Fruit fly (Drosophila melanogaster) whole organism, embryonic: ENCODE data around the gene CG43672.

Experiments used
- Atf6 ChIP-seq: fragments of 200-800 bp; sonication (Bioruptor generic); IDR thresholded peaks from 2 replicates; pipeline ENCODE4 v1.3.6; 2022; ENCODE audit warnings: missing biosample characterization, missing genetic modification characterization
- Blimp-1 ChIP-seq: fragments of 200-800 bp; sonication (Bioruptor generic); optimal IDR thresholded peaks from 3 replicates; lab custom pipeline; 2018; ENCODE audit warnings: missing biosample characterization, missing genetic modification characterization, mild to moderate bottlenecking, moderate library complexity, missing genetic modification reagents
- C15 ChIP-seq: fragments of 200-800 bp; sonication (Bioruptor generic); IDR thresholded peaks from 3 replicates; pipeline ENCODE4 v1.3.6; 2022; ENCODE audit warnings: missing biosample characterization, missing genetic modification characterization
- CG10147 ChIP-seq: fragments of 200-800 bp; sonication (Bioruptor generic); optimal IDR thresholded peaks from 2 replicates; lab custom pipeline; 2019; ENCODE audit warnings: missing biosample characterization, mild to moderate bottlenecking, missing genetic modification characterization, moderate library complexity
- CG10321 ChIP-seq: fragments of 200-800 bp; sonication (Bioruptor generic); IDR thresholded peaks from 2 replicates; pipeline ENCODE4 v1.3.6; 2022; ENCODE audit warnings: missing biosample characterization, missing genetic modification characterization
- CG10462 ChIP-seq: fragments of 200-800 bp; sonication (Bioruptor generic); optimal IDR thresholded peaks from 2 replicates; lab custom pipeline; 2016; ENCODE audit warnings: missing biosample characterization, missing genetic modification characterization
- CG11560 ChIP-seq: fragments of 200-800 bp; sonication (Bioruptor generic); IDR thresholded peaks from 3 replicates; pipeline ENCODE4 v1.3.6; 2022; ENCODE audit warnings: missing biosample characterization, missing genetic modification characterization
- CG11723 ChIP-seq: fragments of 200-800 bp; sonication (Bioruptor generic); optimal IDR thresholded peaks from 2 replicates; lab custom pipeline; 2017; ENCODE audit warnings: missing biosample characterization, mild to moderate bottlenecking, missing genetic modification characterization
- CG13287 ChIP-seq: fragments of 200-800 bp; sonication (Bioruptor generic); IDR thresholded peaks from 2 replicates; pipeline ENCODE4 v1.3.6; 2022; ENCODE audit warnings: missing biosample characterization, missing genetic modification characterization; ENCODE audit not compliant: partially characterized antibody
- CG2129 ChIP-seq: fragments of 200-800 bp; sonication (Bioruptor generic); IDR thresholded peaks from 2 replicates; pipeline ENCODE4 v1.3.6; 2022; ENCODE audit warnings: missing biosample characterization, missing genetic modification characterization; ENCODE audit not compliant: partially characterized antibody
- CG3065 ChIP-seq: fragments of 200-800 bp; sonication (Bioruptor generic); optimal IDR thresholded peaks from 2 replicates; lab custom pipeline; 2016; ENCODE audit warnings: missing biosample characterization, missing genetic modification characterization
- CG3163 ChIP-seq: fragments of 200-800 bp; sonication (Bioruptor generic); optimal IDR thresholded peaks from 3 replicates; lab custom pipeline; 2016; ENCODE audit warnings: missing biosample characterization, missing genetic modification characterization
- CG3847 ChIP-seq: fragments of 200-800 bp; sonication (Bioruptor generic); IDR thresholded peaks from 2 replicates; pipeline ENCODE4 v1.3.6; 2022; ENCODE audit warnings: missing biosample characterization, missing genetic modification characterization
- CG4707 ChIP-seq: fragments of 200-800 bp; sonication (Bioruptor generic); optimal IDR thresholded peaks from 2 replicates; lab custom pipeline; 2018; ENCODE audit warnings: missing biosample characterization, mild to moderate bottlenecking, missing genetic modification characterization, moderate library complexity
- CG7271 ChIP-seq: fragments of 200-800 bp; sonication (Bioruptor generic); optimal IDR thresholded peaks from 2 replicates; lab custom pipeline; 2018; ENCODE audit warnings: missing biosample characterization, mild to moderate bottlenecking, missing genetic modification characterization, moderate library complexity
- CG8944 ChIP-seq: fragments of 200-800 bp; sonication (Bioruptor generic); optimal IDR thresholded peaks from 3 replicates; lab custom pipeline; 2016; ENCODE audit warnings: missing biosample characterization, missing genetic modification characterization
- Camta ChIP-seq: fragments of 200-800 bp; sonication (Bioruptor generic); optimal IDR thresholded peaks from 2 replicates; lab custom pipeline; 2016; ENCODE audit warnings: missing biosample characterization, missing genetic modification characterization
- CrebB ChIP-seq: fragments of 200-800 bp; sonication (Bioruptor generic); optimal IDR thresholded peaks from 3 replicates; lab custom pipeline; 2018; ENCODE audit warnings: missing biosample characterization, mild to moderate bottlenecking, missing genetic modification characterization
- Eip74EF ChIP-seq, 2 experiments: fragments of 200-800 bp in 1 of 2; fragments of >200 bp in 1 of 2; sonication (Bioruptor generic) in 1 of 2; optimal IDR thresholded peaks; 2 replicates each; lab custom pipeline; 2017 to 2019; ENCODE audit warnings: missing biosample characterization in 2 of 2, missing genetic modification characterization in 2 of 2, mild to moderate bottlenecking in 1 of 2, moderate library complexity in 1 of 2
- H15 ChIP-seq: fragments of 200-800 bp; sonication (Bioruptor generic); IDR thresholded peaks from 3 replicates; pipeline ENCODE4 v1.3.6; 2022; ENCODE audit warnings: missing biosample characterization, missing genetic modification characterization
- HLH4C ChIP-seq: fragments of 200-800 bp; sonication (Bioruptor generic); IDR thresholded peaks from 3 replicates; pipeline ENCODE4 v1.3.6; 2022; ENCODE audit warnings: missing biosample characterization, missing genetic modification characterization; ENCODE audit not compliant: partially characterized antibody
- Hr51 ChIP-seq, 2 experiments: fragments of 200-800 bp; sonication (Bioruptor generic); optimal IDR thresholded peaks; 2 replicates in 1 of 2; 3 replicates in 1 of 2; lab custom pipeline; 2016 to 2018; ENCODE audit warnings: missing biosample characterization in 2 of 2, missing genetic modification characterization in 2 of 2, mild to moderate bottlenecking in 1 of 2, moderate library complexity in 1 of 2
- Kr ChIP-seq: fragments of 200-800 bp; sonication (Bioruptor generic); optimal IDR thresholded peaks from 2 replicates; lab custom pipeline; 2017; ENCODE audit warnings: missing biosample characterization, mild to moderate bottlenecking, missing genetic modification characterization
- NK7.1 ChIP-seq: fragments of 200-800 bp; sonication (Bioruptor generic); optimal IDR thresholded peaks from 3 replicates; lab custom pipeline; 2016; ENCODE audit warnings: missing biosample characterization, missing genetic modification characterization
- Oli ChIP-seq: fragments of 200-800 bp; sonication (Bioruptor generic); optimal IDR thresholded peaks from 2 replicates; lab custom pipeline; 2018; ENCODE audit warnings: missing biosample characterization, mild to moderate bottlenecking, missing genetic modification characterization, moderate library complexity
- TFAM ChIP-seq: fragments of 200-800 bp; sonication (Bioruptor generic); optimal IDR thresholded peaks from 2 replicates; lab custom pipeline; 2017; ENCODE audit warnings: missing biosample characterization, missing genetic modification characterization, inconsistent platforms
- Vsx1 ChIP-seq: fragments of 200-800 bp; sonication (Bioruptor generic); optimal IDR thresholded peaks from 2 replicates; lab custom pipeline; 2017; ENCODE audit warnings: missing biosample characterization, mild to moderate bottlenecking, missing genetic modification characterization, missing genetic modification reagents
- Xbp1 ChIP-seq: fragments of 200-800 bp; sonication (Bioruptor generic); optimal IDR thresholded peaks from 3 replicates; lab custom pipeline; 2016; ENCODE audit warnings: missing biosample characterization, mild to moderate bottlenecking, missing genetic modification characterization
- ab ChIP-seq: fragments of 200-800 bp; sonication (Bioruptor generic); optimal IDR thresholded peaks from 2 replicates; lab custom pipeline; 2016; ENCODE audit warnings: missing biosample characterization, missing genetic modification characterization
- az2 ChIP-seq: fragments of 200-800 bp; sonication (Bioruptor generic); optimal IDR thresholded peaks from 3 replicates; lab custom pipeline; 2016; ENCODE audit warnings: missing biosample characterization, missing genetic modification characterization
- ci ChIP-seq: fragments of 200-800 bp; sonication (Bioruptor generic); IDR thresholded peaks from 3 replicates; pipeline ENCODE4 v1.3.6; 2022; ENCODE audit warnings: missing biosample characterization, missing genetic modification characterization
- disco-r ChIP-seq: fragments of 200-800 bp; sonication (Bioruptor generic); optimal IDR thresholded peaks from 2 replicates; lab custom pipeline; 2016; ENCODE audit warnings: missing biosample characterization, missing genetic modification characterization
- dmrt11E ChIP-seq: fragments of 200-800 bp; sonication (Bioruptor generic); optimal IDR thresholded peaks from 3 replicates; lab custom pipeline; 2018; ENCODE audit warnings: missing biosample characterization, mild to moderate bottlenecking, missing genetic modification characterization, moderate library complexity
- dpn ChIP-seq, 2 experiments: fragments of 200-800 bp; sonication (Bioruptor generic); optimal IDR thresholded peaks; 3 replicates each; lab custom pipeline; 2016; ENCODE audit warnings: missing biosample characterization in 2 of 2, missing genetic modification characterization in 2 of 2
- eyg ChIP-seq: fragments of 200-800 bp; sonication (Bioruptor generic); optimal IDR thresholded peaks from 3 replicates; lab custom pipeline; 2016; ENCODE audit warnings: missing biosample characterization, missing genetic modification characterization
- fu2 ChIP-seq: fragments of 200-800 bp; sonication (Bioruptor generic); optimal IDR thresholded peaks from 2 replicates; lab custom pipeline; 2016; ENCODE audit warnings: missing biosample characterization, missing genetic modification characterization
- gcm2 ChIP-seq: fragments of 200-800 bp; sonication (Bioruptor generic); optimal IDR thresholded peaks from 2 replicates; lab custom pipeline; 2016; ENCODE audit warnings: missing biosample characterization, missing genetic modification characterization
- gem ChIP-seq: fragments of 200-800 bp; sonication (Bioruptor generic); optimal IDR thresholded peaks from 2 replicates; lab custom pipeline; 2019; ENCODE audit warnings: missing biosample characterization, mild to moderate bottlenecking, missing genetic modification characterization, moderate library complexity
- gfzf ChIP-seq: fragments of 200-800 bp; sonication (Bioruptor generic); optimal IDR thresholded peaks from 2 replicates; lab custom pipeline; 2016; ENCODE audit warnings: missing biosample characterization, mild to moderate bottlenecking, missing genetic modification characterization, moderate library complexity
- lola ChIP-seq, 3 experiments: fragments of >200 bp in 2 of 3; fragments of 200-800 bp in 1 of 3; sonication (Bioruptor generic) in 1 of 3; optimal IDR thresholded peaks; 2 replicates each; lab custom pipeline; 2017 to 2019; ENCODE audit warnings: missing biosample characterization in 3 of 3, missing genetic modification characterization in 3 of 3, mild to moderate bottlenecking in 1 of 3, moderate library complexity in 1 of 3
- nmo ChIP-seq: fragments of 200-800 bp; sonication (Bioruptor generic); optimal IDR thresholded peaks from 2 replicates; lab custom pipeline; 2018; ENCODE audit warnings: missing biosample characterization, mild to moderate bottlenecking, missing genetic modification characterization, moderate library complexity
- pros ChIP-seq: fragments of 200-800 bp; sonication (Bioruptor generic); optimal IDR thresholded peaks from 3 replicates; lab custom pipeline; 2019; ENCODE audit warnings: missing biosample characterization, mild to moderate bottlenecking, missing genetic modification characterization, moderate library complexity
- run ChIP-seq: fragments of 200-800 bp; sonication (Bioruptor generic); optimal IDR thresholded peaks from 3 replicates; lab custom pipeline; 2018; ENCODE audit warnings: missing biosample characterization, mild to moderate bottlenecking, missing genetic modification characterization
- twi ChIP-seq: fragments of 200-800 bp; optimal IDR thresholded peaks from 2 replicates; lab custom pipeline; 2019; ENCODE audit warnings: missing biosample characterization, mild to moderate bottlenecking, missing genetic modification characterization, moderate library complexity
- vnd ChIP-seq: fragments of 200-800 bp; sonication (Bioruptor generic); IDR thresholded peaks from 3 replicates; pipeline ENCODE4 v1.3.6; 2022; ENCODE audit warnings: missing biosample characterization, missing genetic modification characterization; ENCODE audit not compliant: partially characterized antibody
- yki ChIP-seq: fragments of >200 bp; optimal IDR thresholded peaks from 3 replicates; lab custom pipeline; 2018
- zf30C ChIP-seq: fragments of 200-800 bp; sonication (Bioruptor generic); optimal IDR thresholded peaks from 3 replicates; lab custom pipeline; 2018; ENCODE audit warnings: missing biosample characterization, mild to moderate bottlenecking, missing genetic modification characterization
- zfh1 ChIP-seq: fragments of 200-800 bp; sonication (Bioruptor generic); IDR thresholded peaks from 3 replicates; pipeline ENCODE4 v1.3.6; 2022; ENCODE audit warnings: missing biosample characterization, missing genetic modification characterization

CG43672 gene

dm6 chrX:15803764-15804563 lies 31.2 kb downstream of the CG43672 start, which contains the start of the genes PGRP-LE and sd (continued):
- TF ChIP-seq CG13287 (GFP tag; lab: Robert Waterston, UW): no peak; the same call in 1 of the 2 replicates
- TF ChIP-seq NK7.1 (GFP tag; lab: Kevin White, UChicago): no peak
- TF ChIP-seq CG2129 (GFP tag; lab: Robert Waterston, UW): no peak
- peak; percentile 98 for TF ChIP-seq CG3163 (GFP tag; lab: Kevin White, UChicago)
- TF ChIP-seq CG11723 (GFP tag; lab: Kevin White, UChicago): no peak
- TF ChIP-seq zf30C (GFP tag; lab: Kevin White, UChicago): no peak
- no peak for TF ChIP-seq HLH4C (GFP tag; lab: Robert Waterston, UW)
- no peak for TF ChIP-seq twi
- peak; percentile 8 for TF ChIP-seq CG10147 (GFP tag; lab: Kevin White, UChicago)
- no peak for TF ChIP-seq Oli (tag; lab: Kevin White, UChicago)
- TF ChIP-seq disco-r (GFP tag; lab: Kevin White, UChicago): no peak
- no peak for TF ChIP-seq H15 (GFP tag; lab: Robert Waterston, UW)
- no peak for TF ChIP-seq Vsx1 (GFP tag; lab: Kevin White, UChicago)
- TF ChIP-seq CrebB (tag; lab: Kevin White, UChicago): no peak
- no peak for TF ChIP-seq Xbp1 (GFP tag; lab: Kevin White, UChicago)
- TF ChIP-seq Camta: no peak
- TF ChIP-seq Kr (GFP tag; lab: Kevin White, UChicago): no peak
- peak; percentile 23; the same call in 1 of the 3 replicates for TF ChIP-seq ci (GFP tag; lab: Robert Waterston, UW)
- no peak for TF ChIP-seq ab (GFP tag; lab: Kevin White, UChicago)
- no peak for TF ChIP-seq dmrt11E (tag; lab: Kevin White, UChicago)
- no peak for TF ChIP-seq nmo (GFP tag; lab: Kevin White, UChicago)
- no peak for TF ChIP-seq CG10462 (GFP tag; lab: Kevin White, UChicago)
- TF ChIP-seq az2 (GFP tag; lab: Kevin White, UChicago): no peak
- no peak for TF ChIP-seq dpn (GFP tag; optimal IDR thresholded peaks at IDR 0.05; lab: Kevin White, UChicago)
- no peak for TF ChIP-seq zfh1
- TF ChIP-seq C15 (GFP tag; lab: Robert Waterston, UW): no peak
- peak in 1 of 2 experiments; percentile 14 for TF ChIP-seq Eip74EF (GFP tag; optimal IDR thresholded peaks at IDR 0.05; lab: Kevin White, UChicago)
- TF ChIP-seq gem (tag; lab: Kevin White, UChicago): peak; percentile 17
- peak in 1 of 2 experiments; percentile 5 for TF ChIP-seq Hr51 (GFP tag; optimal IDR thresholded peaks at IDR 0.05; lab: Kevin White, UChicago)
- TF ChIP-seq Blimp-1 (GFP tag; lab: Kevin White, UChicago): peak; percentile 30
- no peak for TF ChIP-seq gcm2 (GFP tag; lab: Kevin White, UChicago)
- TF ChIP-seq CG3847 (GFP tag; lab: Robert Waterston, UW): no peak
- TF ChIP-seq yki (lab: Kevin White, UChicago): peak; percentile 60
- no peak for TF ChIP-seq fu2 (GFP tag; lab: Kevin White, UChicago)
- peak; percentile 7; the same call in 1 of the 2 replicates for TF ChIP-seq Atf6
- TF ChIP-seq CG3065 (GFP tag; lab: Kevin White, UChicago): no peak
- TF ChIP-seq lola (GFP tag; optimal IDR thresholded peaks at IDR 0.05; lab: Kevin White, UChicago): peak in 1 of 3 experiments; percentile 16
- TF ChIP-seq gfzf (GFP tag; lab: Kevin White, UChicago): peak; percentile 43
- TF ChIP-seq CG10321: no peak
- no peak for TF ChIP-seq vnd (GFP tag; lab: Robert Waterston, UW)
- TF ChIP-seq CG4707 (GFP tag; lab: Kevin White, UChicago): peak; percentile 70
- TF ChIP-seq CG8944: no peak
- no peak for TF ChIP-seq CG7271 (tag; lab: Kevin White, UChicago)
- no peak for TF ChIP-seq CG11560 (tag; lab: Robert Waterston, UW)
- TF ChIP-seq eyg (GFP tag; lab: Kevin White, UChicago): no peak
- no peak for TF ChIP-seq run (tag; lab: Kevin White, UChicago)
- TF ChIP-seq TFAM (GFP tag; lab: Kevin White, UChicago): no peak
- TF ChIP-seq pros: no peak
